Worm (Caenorhabditis elegans) whole organism, L2 larva: ENCODE measurements around the gene str-77.

ENCODE experiments used
- Y55F3AM.14 ChIP-seq: fragments of 200-800 bp; sonication (Bioruptor generic); optimal IDR thresholded peaks from 2 replicates; lab custom pipeline; 2018; ENCODE audit warnings: mild to moderate bottlenecking, missing genetic modification characterization, missing compliant biosample characterization
- alr-1 ChIP-seq: fragments of 150-350 bp; optimal IDR thresholded peaks from 2 replicates; lab custom pipeline; 2014; ENCODE audit warnings: missing biosample characterization, missing genetic modification characterization
- fos-1 ChIP-seq: fragments of 150-350 bp; optimal IDR thresholded peaks from 2 replicates; lab custom pipeline; 2014; ENCODE audit warnings: missing biosample characterization, missing genetic modification characterization
- nhr-11 ChIP-seq: fragments of 150-350 bp; optimal IDR thresholded peaks from 2 replicates; lab custom pipeline; 2014; ENCODE audit warnings: missing biosample characterization, missing genetic modification characterization
- nhr-129 ChIP-seq: fragments of 150-350 bp; optimal IDR thresholded peaks from 2 replicates; lab custom pipeline; 2014; ENCODE audit warnings: missing biosample characterization, missing genetic modification characterization
- nhr-21 ChIP-seq: fragments of 150-350 bp; optimal IDR thresholded peaks from 2 replicates; lab custom pipeline; 2014; ENCODE audit warnings: missing biosample characterization, missing genetic modification characterization
- peb-1 ChIP-seq: fragments of 150-350 bp; optimal IDR thresholded peaks from 2 replicates; lab custom pipeline; 2014; ENCODE audit warnings: missing biosample characterization, missing genetic modification characterization
- sma-9 ChIP-seq, 2 experiments: fragments of 150-350 bp in 1 of 2; sonication (generic microtip) in 1 of 2; optimal IDR thresholded peaks; 2 replicates each; lab custom pipeline; 2014 to 2016; ENCODE audit warnings: missing genetic modification characterization in 2 of 2, mild to moderate bottlenecking in 1 of 2, missing biosample characterization in 1 of 2, missing compliant biosample characterization in 1 of 2, missing genetic modification reagents in 1 of 2, moderate library complexity in 1 of 2
- snpc-4 ChIP-seq: fragments of 150-350 bp; optimal IDR thresholded peaks from 2 replicates; lab custom pipeline; 2014; ENCODE audit warnings: missing biosample characterization, missing genetic modification characterization
- unc-62 ChIP-seq: fragments of 150-350 bp; optimal IDR thresholded peaks from 2 replicates; lab custom pipeline; 2014; ENCODE audit warnings: missing biosample characterization, missing genetic modification reagents, missing genetic modification characterization

DNA sequence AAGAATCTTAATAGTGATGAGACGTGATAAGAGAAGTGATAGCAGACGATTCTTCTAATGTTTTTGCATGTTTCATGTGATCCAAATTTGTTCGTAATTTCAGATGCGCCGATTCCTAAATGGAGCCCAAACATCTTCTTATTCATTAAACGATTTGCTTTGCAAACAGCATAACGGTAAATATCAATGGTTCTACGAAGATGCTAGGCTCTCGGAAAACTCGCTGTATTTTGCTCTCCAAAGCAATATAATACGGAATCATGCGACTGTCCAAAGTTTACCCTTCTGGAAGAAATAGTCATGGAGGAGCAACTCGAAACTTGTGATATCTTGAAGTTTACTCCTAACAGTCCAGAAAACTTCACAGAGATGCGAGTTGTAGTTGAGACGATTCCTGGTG is 12.9 kb upstream of the str-77 start, which contains the start of gene W06D12.6:
- TF ChIP-seq alr-1 (tag; lab: Kevin White, UChicago): no peak
- TF ChIP-seq unc-62: no peak
- TF ChIP-seq fos-1: no peak
- TF ChIP-seq snpc-4 (tag; lab: Kevin White, UChicago): no peak
- no peak for TF ChIP-seq nhr-21 (tag; lab: Kevin White, UChicago)
- TF ChIP-seq Y55F3AM.14 (GFP tag; lab: Kevin White, UChicago): no peak
- no peak for TF ChIP-seq nhr-11
- TF ChIP-seq peb-1 (tag; lab: Kevin White, UChicago): no peak
- no peak for TF ChIP-seq nhr-129 (tag; lab: Kevin White, UChicago)
- TF ChIP-seq sma-9 (GFP tag; optimal IDR thresholded peaks at IDR 0.05; lab: Kevin White, UChicago): no peak
- no peak for TF ChIP-seq sma-9 (tag; optimal IDR thresholded peaks at IDR 0.05; lab: Kevin White, UChicago)
